Worm (Caenorhabditis elegans) whole organism, L2 larva: ENCODE data around the gene C26D10.6.
A peak's percentile ranks its signal among the peaks of the same experiment; 100 is the strongest.

Experiments used
- C34F6.9 ChIP-seq: fragments of 150-350 bp; optimal IDR thresholded peaks from 2 replicates; lab custom pipeline; 2014; ENCODE audit warnings: missing biosample characterization, missing genetic modification characterization
- F13H6.1 ChIP-seq: sonication (generic microtip); optimal IDR thresholded peaks from 2 replicates; lab custom pipeline; 2016; ENCODE audit warnings: missing genetic modification characterization, missing compliant biosample characterization
- R02D3.7 ChIP-seq: fragments of 150-350 bp; optimal IDR thresholded peaks from 2 replicates; lab custom pipeline; 2014; ENCODE audit warnings: missing biosample characterization, missing genetic modification characterization
- Y55F3AM.14 ChIP-seq: fragments of 200-800 bp; sonication (Bioruptor generic); optimal IDR thresholded peaks from 2 replicates; lab custom pipeline; 2018; ENCODE audit warnings: mild to moderate bottlenecking, missing genetic modification characterization, missing compliant biosample characterization
- ZK546.5 ChIP-seq: sonication (generic microtip); optimal IDR thresholded peaks from 2 replicates; lab custom pipeline; 2017; ENCODE audit warnings: missing biosample characterization, missing genetic modification characterization
- alr-1 ChIP-seq: fragments of 150-350 bp; optimal IDR thresholded peaks from 2 replicates; lab custom pipeline; 2014; ENCODE audit warnings: missing biosample characterization, missing genetic modification characterization
- aly-2 ChIP-seq: fragments of 150-350 bp; optimal IDR thresholded peaks from 2 replicates; lab custom pipeline; 2014; ENCODE audit warnings: missing biosample characterization, missing genetic modification characterization
- ama-1 ChIP-seq: fragments of 150-350 bp; optimal IDR thresholded peaks from 2 replicates; lab custom pipeline; 2018; ENCODE audit warnings: inconsistent platforms
- blmp-1 ChIP-seq: sonication (generic microtip); optimal IDR thresholded peaks from 2 replicates; lab custom pipeline; 2017; ENCODE audit warnings: missing genetic modification characterization, mild to moderate bottlenecking, missing compliant biosample characterization, antibody characterized with exemption, moderate library complexity; ENCODE audit not compliant: insufficient read depth
- ceh-16 ChIP-seq: fragments of 150-350 bp; optimal IDR thresholded peaks from 2 replicates; lab custom pipeline; 2014; ENCODE audit warnings: missing biosample characterization, missing genetic modification characterization
- ceh-82 ChIP-seq: fragments of 150-350 bp; optimal IDR thresholded peaks from 2 replicates; lab custom pipeline; 2014; ENCODE audit warnings: missing biosample characterization, missing genetic modification characterization
- crh-2 ChIP-seq: sonication (generic microtip); optimal IDR thresholded peaks from 2 replicates; lab custom pipeline; 2017; ENCODE audit warnings: missing biosample characterization, missing genetic modification characterization
- dmd-4 ChIP-seq: sonication (generic microtip); optimal IDR thresholded peaks from 2 replicates; lab custom pipeline; 2017; ENCODE audit warnings: missing biosample characterization, missing genetic modification characterization
- egl-27 ChIP-seq: sonication (generic microtip); optimal IDR thresholded peaks from 3 replicates; lab custom pipeline; 2017; ENCODE audit warnings: missing biosample characterization, missing genetic modification reagents, missing genetic modification characterization
- elt-1 ChIP-seq: fragments of 150-350 bp; optimal IDR thresholded peaks from 2 replicates; lab custom pipeline; 2014; ENCODE audit warnings: missing biosample characterization, missing genetic modification characterization
- elt-3 ChIP-seq: sonication (generic microtip); optimal IDR thresholded peaks from 2 replicates; lab custom pipeline; 2017; ENCODE audit warnings: missing biosample characterization, missing genetic modification characterization
- fos-1 ChIP-seq: fragments of 150-350 bp; optimal IDR thresholded peaks from 2 replicates; lab custom pipeline; 2014; ENCODE audit warnings: missing biosample characterization, missing genetic modification characterization
- lin-11 ChIP-seq: fragments of 150-350 bp; sonication (generic microtip); optimal IDR thresholded peaks from 2 replicates; lab custom pipeline; 2014; ENCODE audit warnings: missing biosample characterization, missing genetic modification characterization, inconsistent platforms, mixed read lengths
- lin-39 ChIP-seq: fragments of 150-350 bp; optimal IDR thresholded peaks from 2 replicates; lab custom pipeline; 2014; ENCODE audit warnings: missing biosample characterization, missing genetic modification reagents, missing genetic modification characterization
- lsy-2 ChIP-seq, 2 experiments: fragments of 150-350 bp in 1 of 2; sonication (generic microtip) in 1 of 2; optimal IDR thresholded peaks; 2 replicates each; lab custom pipeline; 2014 to 2017; ENCODE audit warnings: missing biosample characterization in 2 of 2, missing genetic modification characterization in 2 of 2
- mab-5 ChIP-seq: fragments of 150-350 bp; optimal IDR thresholded peaks from 2 replicates; lab custom pipeline; 2014; ENCODE audit warnings: missing biosample characterization, missing genetic modification characterization
- mdl-1 ChIP-seq, 2 experiments: fragments of 150-350 bp in 1 of 2; sonication (generic microtip) in 1 of 2; optimal IDR thresholded peaks; 2 replicates each; lab custom pipeline; 2017; ENCODE audit warnings: missing biosample characterization in 2 of 2, missing genetic modification characterization in 2 of 2
- nhr-11 ChIP-seq: fragments of 150-350 bp; optimal IDR thresholded peaks from 2 replicates; lab custom pipeline; 2014; ENCODE audit warnings: missing biosample characterization, missing genetic modification characterization
- nhr-12 ChIP-seq: fragments of 150-350 bp; optimal IDR thresholded peaks from 2 replicates; lab custom pipeline; 2014; ENCODE audit warnings: missing biosample characterization, missing genetic modification characterization
- nhr-25 ChIP-seq: fragments of 150-350 bp; sonication (generic microtip); optimal IDR thresholded peaks from 3 replicates; lab custom pipeline; 2014; ENCODE audit warnings: missing biosample characterization, missing genetic modification characterization
- nhr-6 ChIP-seq: fragments of 150-350 bp; optimal IDR thresholded peaks from 2 replicates; lab custom pipeline; 2014; ENCODE audit warnings: missing biosample characterization, missing genetic modification characterization
- nhr-77 ChIP-seq: fragments of 150-350 bp; optimal IDR thresholded peaks from 2 replicates; lab custom pipeline; 2014; ENCODE audit warnings: missing biosample characterization, missing genetic modification characterization
- peb-1 ChIP-seq: fragments of 150-350 bp; optimal IDR thresholded peaks from 2 replicates; lab custom pipeline; 2014; ENCODE audit warnings: missing biosample characterization, missing genetic modification characterization
- sem-4 ChIP-seq: fragments of 150-350 bp; optimal IDR thresholded peaks from 2 replicates; lab custom pipeline; 2014; ENCODE audit warnings: missing biosample characterization, missing genetic modification reagents, missing genetic modification characterization
- skn-1 ChIP-seq: sonication (generic microtip); optimal IDR thresholded peaks from 2 replicates; lab custom pipeline; 2017; ENCODE audit warnings: missing biosample characterization, missing genetic modification characterization
- sma-3 ChIP-seq: sonication (generic microtip); optimal IDR thresholded peaks from 2 replicates; lab custom pipeline; 2016; ENCODE audit warnings: missing genetic modification reagents, missing genetic modification characterization, missing compliant biosample characterization
- unc-55 ChIP-seq: fragments of 150-350 bp; sonication (generic microtip); optimal IDR thresholded peaks from 3 replicates; lab custom pipeline; 2014; ENCODE audit warnings: missing biosample characterization, missing genetic modification reagents, missing genetic modification characterization
- unc-62 ChIP-seq: fragments of 150-350 bp; optimal IDR thresholded peaks from 2 replicates; lab custom pipeline; 2014; ENCODE audit warnings: missing biosample characterization, missing genetic modification reagents, missing genetic modification characterization
- ztf-1 ChIP-seq: fragments of 200-800 bp; sonication (Bioruptor generic); conservative IDR thresholded peaks from 2 replicates; pipeline ENCODE4 v1.3.6; 2022; ENCODE audit warnings: missing genetic modification characterization, missing compliant biosample characterization

C26D10.6 gene

ce11 chrII:8381197-8381596, 26.7 kb upstream of the C26D10.6 start, which contains the start of gene F49E12.12:
F49E12.12 (plus strand) TSS chrII:8381497.
- TF ChIP-seq blmp-1 (tag; lab: Kevin White, UChicago) = no peak
- no peak for TF ChIP-seq unc-55 (GFP tag; lab: Kevin White, UChicago)
- no peak for TF ChIP-seq lin-11 (tag; lab: Kevin White, UChicago)
- no peak for TF ChIP-seq peb-1 (tag; lab: Kevin White, UChicago)
- TF ChIP-seq Y55F3AM.14 (GFP tag; lab: Kevin White, UChicago) = no peak
- TF ChIP-seq mab-5 = no peak
- TF ChIP-seq skn-1 (tag; lab: Kevin White, UChicago) = no peak
- no peak for TF ChIP-seq alr-1

ce11 chrII:8380188-8380587, 25.7 kb upstream of the C26D10.6 start:
- TF ChIP-seq unc-62 (no peak), blmp-1 (tag; lab: Kevin White, UChicago) (peak; percentile 77)

ce11 chrII:8377722-8378121, 23.2 kb upstream of the C26D10.6 start:
- TF ChIP-seq crh-2 (tag; lab: Kevin White, UChicago) (no peak), egl-27 (tag; lab: Kevin White, UChicago) (no peak), alr-1 (no peak), ama-1 (lab: Kevin White, UChicago) (no peak), C34F6.9 (tag; lab: Kevin White, UChicago) (no peak), elt-3 (tag; lab: Kevin White, UChicago) (no peak), ceh-16 (tag; lab: Kevin White, UChicago) (no peak), blmp-1 (tag; lab: Kevin White, UChicago) (no peak), ZK546.5 (tag; lab: Kevin White, UChicago) (no peak)

- no peak for TF ChIP-seq mab-5
- TF ChIP-seq ztf-1 (GFP tag; lab: Robert Waterston, UW) = no peak
- no peak for TF ChIP-seq skn-1 (tag; lab: Kevin White, UChicago)
- no peak for TF ChIP-seq F13H6.1 (tag; lab: Kevin White, UChicago)
- TF ChIP-seq ama-1 (lab: Kevin White, UChicago) = no peak
- no peak for TF ChIP-seq nhr-77 (tag; lab: Kevin White, UChicago)
- no peak for TF ChIP-seq unc-62
- no peak for TF ChIP-seq C34F6.9 (tag; lab: Kevin White, UChicago)
These were observed 15.7 kb upstream of the C26D10.6 start for ce11 chrII:8370194-8370593.

- TF ChIP-seq ZK546.5 (tag; lab: Kevin White, UChicago) (no peak), skn-1 (tag; lab: Kevin White, UChicago) (no peak), ceh-82 (no peak), sma-3 (GFP tag; lab: Kevin White, UChicago) (no peak), nhr-25 (no peak), C34F6.9 (tag; lab: Kevin White, UChicago) (no peak), nhr-6 (tag; lab: Kevin White, UChicago) (no peak), ama-1 (lab: Kevin White, UChicago) (no peak), sem-4 (tag; lab: Kevin White, UChicago) (no peak), elt-1 (tag; lab: Kevin White, UChicago) (no peak), aly-2 (tag; lab: Kevin White, UChicago) (no peak), blmp-1 (tag; lab: Kevin White, UChicago) (no peak), nhr-12 (no peak), R02D3.7 (tag; lab: Kevin White, UChicago) (no peak), lin-39 (no peak), nhr-11 (tag; lab: Kevin White, UChicago) (no peak), unc-55 (GFP tag; lab: Kevin White, UChicago) (no peak)
These were observed 14.6 kb upstream of the C26D10.6 start, which contains the start of gene amt-3 for ce11 chrII:8369059-8369458. amt-3 (minus strand) TSS chrII:8369159.

- TF ChIP-seq dmd-4 (tag; lab: Kevin White, UChicago) = no peak
- no peak for TF ChIP-seq sma-3 (GFP tag; lab: Kevin White, UChicago)
- TF ChIP-seq ceh-16 (tag; lab: Kevin White, UChicago) = no peak
- TF ChIP-seq aly-2 (tag; lab: Kevin White, UChicago) = no peak
- TF ChIP-seq elt-1 (tag; lab: Kevin White, UChicago) = no peak
- no peak for TF ChIP-seq fos-1 (tag; lab: Kevin White, UChicago)
- no peak for TF ChIP-seq nhr-25
- no peak for TF ChIP-seq lin-11 (tag; lab: Kevin White, UChicago)
- no peak for TF ChIP-seq mdl-1 (tag; optimal IDR thresholded peaks at IDR 0.05; lab: Kevin White, UChicago)
- no peak for TF ChIP-seq R02D3.7 (tag; lab: Kevin White, UChicago)
- TF ChIP-seq lsy-2 (tag; optimal IDR thresholded peaks at IDR 0.05; lab: Kevin White, UChicago) = no peak
These were observed 6.0 kb upstream of the C26D10.6 start, which contains the start of gene M195.2 for ce11 chrII:8360453-8360852. M195.2 (plus strand) TSS chrII:8360753.
